Worm (Caenorhabditis elegans): ENCODE results near the gene dhs-29.

DNA sequence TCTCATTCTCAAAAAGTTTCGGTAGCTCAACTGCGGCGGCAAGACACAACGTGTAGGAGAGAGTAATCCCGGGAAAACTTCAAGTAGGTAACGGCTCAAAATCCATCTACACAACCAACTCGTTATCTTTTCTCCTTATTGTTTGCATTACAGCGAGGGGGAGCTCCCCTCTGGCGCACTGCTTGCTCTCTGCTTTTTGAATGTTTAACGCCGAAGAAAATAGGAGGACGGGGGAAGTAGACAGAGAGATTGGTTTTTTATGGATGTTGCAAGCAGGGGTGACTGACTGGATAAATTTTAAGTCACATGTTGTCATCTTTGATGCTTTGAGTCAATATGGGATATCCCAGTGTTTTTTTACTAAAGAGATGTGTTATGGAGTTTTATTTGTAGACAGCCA, 24.9 kb upstream of the dhs-29 start:
- TF ChIP-seq W03F9.2 (tag; optimal IDR thresholded peaks at IDR 0.05): no peak
- TF ChIP-seq him-1 (tag; optimal IDR thresholded peaks at IDR 0.05): peak; percentile 41
- TF ChIP-seq dao-5 (tag; optimal IDR thresholded peaks at IDR 0.05): no peak
